Worm (Caenorhabditis elegans) whole organism, L3 larva: ENCODE data around the gene ldh-1.

Source experiments
- ceh-9 ChIP-seq: sonication (generic microtip); optimal IDR thresholded peaks from 2 replicates; lab custom pipeline; 2018; ENCODE audit warnings: missing biosample characterization, missing genetic modification characterization
- elt-1 ChIP-seq: fragments of 150-350 bp; optimal IDR thresholded peaks from 2 replicates; lab custom pipeline; 2014; ENCODE audit warnings: missing biosample characterization, missing genetic modification characterization
- elt-2 ChIP-seq: sonication (generic microtip); optimal IDR thresholded peaks from 2 replicates; lab custom pipeline; 2016; ENCODE audit warnings: missing genetic modification reagents, mild to moderate bottlenecking, missing genetic modification characterization, missing compliant biosample characterization
- elt-3 ChIP-seq, 3 experiments: fragments of 150-350 bp in 1 of 3; sonication (generic microtip) in 2 of 3; optimal IDR thresholded peaks; 2 replicates in 2 of 3; 4 replicates in 1 of 3; lab custom pipeline; 2014 to 2017; ENCODE audit warnings: missing biosample characterization in 3 of 3, missing genetic modification characterization in 3 of 3
- mml-1 ChIP-seq: fragments of 150-350 bp; sonication (generic microtip); optimal IDR thresholded peaks from 3 replicates; lab custom pipeline; 2014; ENCODE audit warnings: missing biosample characterization, missing genetic modification characterization
- skn-1 ChIP-seq: fragments of 150-350 bp; optimal IDR thresholded peaks from 2 replicates; lab custom pipeline; 2014; ENCODE audit warnings: missing biosample characterization, missing genetic modification characterization
- snpc-4 ChIP-seq: fragments of 150-350 bp; optimal IDR thresholded peaks from 2 replicates; lab custom pipeline; 2014; ENCODE audit warnings: missing biosample characterization, missing genetic modification characterization
- tbx-2 ChIP-seq: sonication (generic microtip); optimal IDR thresholded peaks from 2 replicates; lab custom pipeline; 2016; ENCODE audit warnings: mild to moderate bottlenecking, missing genetic modification characterization, missing compliant biosample characterization
- ztf-4 ChIP-seq: fragments of 150-350 bp; optimal IDR thresholded peaks from 2 replicates; lab custom pipeline; 2014; ENCODE audit warnings: missing biosample characterization, missing genetic modification characterization

ce11 chrII:11772364-11772763 is 48.4 kb downstream of the ldh-1 start, which contains the start of gene F44E5.15:
- TF ChIP-seq skn-1 (tag; lab: Kevin White, UChicago) (no peak), ztf-4 (tag; lab: Kevin White, UChicago) (no peak), tbx-2 (tag; lab: Kevin White, UChicago) (no peak), elt-2 (no peak), mml-1 (tag; lab: Kevin White, UChicago) (no peak), ceh-9 (tag; lab: Kevin White, UChicago) (no peak), snpc-4 (tag; lab: Kevin White, UChicago) (no peak), elt-1 (no peak), elt-3 (tag; optimal IDR thresholded peaks at IDR 0.05; lab: Kevin White, UChicago) (no peak)
